Worm (Caenorhabditis elegans) whole organism, late embryonic: ENCODE measurements around the gene ttr-9.

Experiments
- ama-1 ChIP-seq: fragments of 150-350 bp; optimal IDR thresholded peaks from 2 replicates; lab custom pipeline; 2014
- ceh-22 ChIP-seq: sonication (generic microtip); optimal IDR thresholded peaks from 2 replicates; lab custom pipeline; 2017; ENCODE audit warnings: missing biosample characterization, missing genetic modification characterization
- nfya-1 ChIP-seq: sonication (generic microtip); optimal IDR thresholded peaks from 2 replicates; lab custom pipeline; 2017; ENCODE audit warnings: missing genetic modification characterization, mild to moderate bottlenecking, missing compliant biosample characterization, antibody characterized with exemption, moderate library complexity
- nhr-11 ChIP-seq: fragments of 150-350 bp; optimal IDR thresholded peaks from 2 replicates; lab custom pipeline; 2014; ENCODE audit warnings: missing biosample characterization, missing genetic modification characterization

ce11 chrIV:9513360-9513777 lies 7.2 kb upstream of the ttr-9 start:
- TF ChIP-seq nfya-1 (tag; lab: Kevin White, UChicago) (no peak), nhr-11 (tag; lab: Kevin White, UChicago) (no peak), ama-1 (lab: Kevin White, UChicago) (no peak), ceh-22 (tag; lab: Kevin White, UChicago) (no peak)
